Fruit fly (Drosophila melanogaster): ENCODE data around the gene sba.

sba gene

DNA sequence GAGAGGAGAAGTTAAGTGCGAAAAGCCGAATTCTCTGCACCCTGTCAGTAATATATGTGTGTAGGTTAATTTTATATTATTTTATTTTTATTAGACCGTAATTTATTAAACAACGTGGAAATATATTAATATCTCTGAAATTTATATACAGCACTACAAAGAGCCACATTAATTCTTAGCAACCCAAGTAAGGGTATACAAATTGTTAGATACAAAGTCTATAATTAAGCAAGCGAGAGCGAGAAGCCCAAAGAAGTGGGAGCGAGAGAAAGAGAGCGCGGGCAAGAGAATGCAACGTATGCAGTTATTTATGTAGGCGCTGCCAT, 35.7 kb downstream of the sba start (continued):
- TF ChIP-seq gfzf (GFP tag; optimal IDR thresholded peaks at IDR 0.05) (no peak), CG17912 (GFP tag; optimal IDR thresholded peaks at IDR 0.05) (no peak), gcm2 (GFP tag; optimal IDR thresholded peaks at IDR 0.05) (no peak), ssp (GFP tag; IDR thresholded peaks at IDR 0.05) (peak; percentile 89), bab2 (GFP tag; optimal IDR thresholded peaks at IDR 0.05) (peak; percentile 52), NfI (GFP tag; optimal IDR thresholded peaks at IDR 0.05) (peak; percentile 86), sim (GFP tag; IDR thresholded peaks at IDR 0.05) (peak; percentile 89), kah (GFP tag; optimal IDR thresholded peaks at IDR 0.05) (peak; percentile 81), CG10321 (GFP tag; IDR thresholded peaks at IDR 0.05) (peak; percentile 46; the same call in 1 of the 2 replicates), CG9727 (GFP tag; optimal IDR thresholded peaks at IDR 0.05) (peak; percentile 94), ash1 (GFP tag; optimal IDR thresholded peaks at IDR 0.05) (no peak), CG2889 (GFP tag; IDR thresholded peaks at IDR 0.05) (peak; percentile 88), CG30431 (GFP tag; optimal IDR thresholded peaks at IDR 0.05) (peak; percentile 88), abd-A (tag; optimal IDR thresholded peaks at IDR 0.05) (no peak), shn (GFP tag; optimal IDR thresholded peaks at IDR 0.05) (no peak), CG7987 (GFP tag; optimal IDR thresholded peaks at IDR 0.05) (peak; percentile 56), chinmo (GFP tag; IDR thresholded peaks at IDR 0.05; ENCODE audit: partially characterized antibody) (no peak), CG13287 (GFP tag; IDR thresholded peaks at IDR 0.05; ENCODE audit: partially characterized antibody) (no peak), NC2β (GFP tag; optimal IDR thresholded peaks at IDR 0.05) (peak; percentile 51), Mrtf (GFP tag; IDR thresholded peaks at IDR 0.05) (peak; percentile 85; the same call in 2 of the 3 replicates), esg (GFP tag; conservative IDR thresholded peaks at IDR 0.05) (peak; percentile 88), CG8478 (optimal IDR thresholded peaks at IDR 0.05) (no peak), tap (tag; optimal IDR thresholded peaks at IDR 0.05) (peak; percentile 95), CG6654 (GFP tag; optimal IDR thresholded peaks at IDR 0.05) (peak; percentile 78), CG14014 (GFP tag; IDR thresholded peaks at IDR 0.05) (peak; percentile 90), CG31224 (GFP tag; IDR thresholded peaks at IDR 0.05) (peak; percentile 77), Spps (tag; optimal IDR thresholded peaks at IDR 0.05) (peak; percentile 97), twi (tag; optimal IDR thresholded peaks at IDR 0.05) (peak; percentile 86), en (GFP tag; optimal IDR thresholded peaks at IDR 0.05) (no peak), yki (optimal IDR thresholded peaks at IDR 0.05) (no peak), klu (GFP tag; IDR thresholded peaks at IDR 0.05) (peak; percentile 81; the same call in 1 of the 2 replicates), aop (GFP tag; IDR thresholded peaks at IDR 0.05) (no peak), CG11398 (GFP tag; optimal IDR thresholded peaks at IDR 0.05) (no peak), Antp (GFP tag; optimal IDR thresholded peaks at IDR 0.05) (peak; percentile 38), CG8924 (tag; optimal IDR thresholded peaks at IDR 0.05) (peak; percentile 96), jumu (GFP tag; optimal IDR thresholded peaks at IDR 0.05) (no peak), lab (GFP tag; optimal IDR thresholded peaks at IDR 0.05) (peak; percentile 90), Nf-YA (GFP tag; IDR thresholded peaks at IDR 0.05) (peak; percentile 84), CG4707 (GFP tag; optimal IDR thresholded peaks at IDR 0.05) (peak; percentile 86), CG8089 (GFP tag; optimal IDR thresholded peaks at IDR 0.05) (peak; percentile 8), CG10959 (GFP tag; IDR thresholded peaks at IDR 0.05) (peak; percentile 97), HLH4C (GFP tag; IDR thresholded peaks at IDR 0.05; ENCODE audit: partially characterized antibody) (no peak), NC2α (GFP tag; optimal IDR thresholded peaks at IDR 0.05) (peak; percentile 23), Usf (GFP tag; optimal IDR thresholded peaks at IDR 0.05) (peak; percentile 73), MESR4 (GFP tag; optimal IDR thresholded peaks at IDR 0.05) (peak; percentile 20), Awh (GFP tag; IDR thresholded peaks at IDR 0.05) (peak; percentile 96), gro (GFP tag; optimal IDR thresholded peaks at IDR 0.05) (no peak), CG11456 (GFP tag; IDR thresholded peaks at IDR 0.05) (peak; percentile 81), Camta (GFP tag; optimal IDR thresholded peaks at IDR 0.05) (peak; percentile 42), Ets65A (GFP tag) (no peak), CG32767 (GFP tag; IDR thresholded peaks at IDR 0.05) (peak; percentile 92), chif (GFP tag; optimal IDR thresholded peaks at IDR 0.05) (peak; percentile 38 to 72), Adf1 (GFP tag; IDR thresholded peaks at IDR 0.05) (0 out of 2 replicates have a peak, but pooled peaks have one; percentile 16)

Data from whole organism, embryonic.